Fruit fly (Drosophila melanogaster): ENCODE measurements around the gene CkIalpha.
A peak's percentile ranks its signal among the peaks of the same experiment; 100 is the strongest.

CkIalpha gene

DNA sequence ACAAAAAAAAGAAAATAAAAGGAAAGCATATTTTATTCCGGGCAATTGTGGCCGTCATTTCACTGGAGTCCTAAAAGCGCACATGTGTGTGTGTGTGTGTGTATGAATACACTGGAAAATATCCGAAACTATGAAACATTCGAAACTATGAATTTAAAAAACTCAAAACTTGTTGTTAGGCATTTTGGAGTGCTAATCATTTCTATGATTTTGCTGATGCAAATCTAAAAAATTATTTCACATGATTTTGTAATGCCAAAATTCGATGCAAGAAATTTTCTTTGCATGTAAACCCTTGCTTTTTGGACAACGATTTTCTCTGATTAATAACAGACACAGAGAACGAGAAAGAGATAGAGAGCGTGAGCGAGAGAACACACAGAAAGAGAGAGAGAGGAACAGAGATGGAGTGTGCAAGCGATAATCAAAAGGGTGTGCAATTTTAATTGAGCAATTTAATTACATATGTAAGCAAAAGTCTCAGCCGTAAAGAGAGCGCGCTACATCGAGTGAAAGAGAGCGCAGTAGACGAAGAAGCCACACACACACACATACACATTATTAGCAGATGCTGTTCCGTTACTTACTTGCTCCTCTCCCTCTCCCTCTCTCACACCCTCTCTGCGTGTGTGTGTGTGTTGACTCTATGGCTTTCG is 45.8 kb downstream of the CkIalpha start (continued):
- no peak for TF ChIP-seq twi (tag; optimal IDR thresholded peaks at IDR 0.05)
- no peak for TF ChIP-seq crc (GFP tag; optimal IDR thresholded peaks at IDR 0.05)
- peak; percentile 27 for TF ChIP-seq nom (GFP tag; optimal IDR thresholded peaks at IDR 0.05)
- TF ChIP-seq HLHmδ (GFP tag; optimal IDR thresholded peaks at IDR 0.05) = no peak
- TF ChIP-seq Tbp (GFP tag; optimal IDR thresholded peaks at IDR 0.05) = no peak
- TF ChIP-seq CG10267 (tag; optimal IDR thresholded peaks at IDR 0.05) = peak; percentile 32
- no peak for TF ChIP-seq CG10543 (GFP tag; optimal IDR thresholded peaks at IDR 0.05)
- TF ChIP-seq CG14441 (GFP tag; IDR thresholded peaks at IDR 0.05) = 0 out of 2 replicates have a peak, but pooled peaks have one; percentile 20
- peak; percentile 18 for TF ChIP-seq bab2 (GFP tag; optimal IDR thresholded peaks at IDR 0.05)
- no peak for TF ChIP-seq CG17612 (GFP tag; IDR thresholded peaks at IDR 0.05)
- peak; percentile 18 for TF ChIP-seq Six4 (GFP tag; optimal IDR thresholded peaks at IDR 0.05)
- no peak for TF ChIP-seq Sry-β (GFP tag; optimal IDR thresholded peaks at IDR 0.05)
- no peak for TF ChIP-seq CG8281 (tag; optimal IDR thresholded peaks at IDR 0.05)
- no peak for TF ChIP-seq ro (GFP tag; IDR thresholded peaks at IDR 0.05)
- no peak for TF ChIP-seq oc (tag; optimal IDR thresholded peaks at IDR 0.05)
- no peak for TF ChIP-seq CG11696 (GFP tag; IDR thresholded peaks at IDR 0.05)
- TF ChIP-seq Xbp1 (GFP tag; optimal IDR thresholded peaks at IDR 0.05) = peak; percentile 18
- TF ChIP-seq CG30403 (GFP tag; optimal IDR thresholded peaks at IDR 0.05) = peak; percentile 24
- TF ChIP-seq HmgZ (tag; optimal IDR thresholded peaks at IDR 0.05) = peak; percentile 7
- no peak for TF ChIP-seq CG33557 (GFP tag; optimal IDR thresholded peaks at IDR 0.05)
- TF ChIP-seq hkb (optimal IDR thresholded peaks at IDR 0.05) = no peak
- TF ChIP-seq hkb (GFP tag; IDR thresholded peaks at IDR 0.05) = peak; percentile 54; the same call in 1 of the 2 replicates
- peak; percentile 34; the same call in 1 of the 3 replicates for TF ChIP-seq Aef1 (GFP tag; IDR thresholded peaks at IDR 0.05)
- TF ChIP-seq tio (GFP tag; optimal IDR thresholded peaks at IDR 0.05) = no peak
- TF ChIP-seq CG2116 (GFP tag; optimal IDR thresholded peaks at IDR 0.05) = no peak
- no peak for TF ChIP-seq zfh2 (GFP tag; optimal IDR thresholded peaks at IDR 0.05)
- no peak for TF ChIP-seq peb (GFP tag; IDR thresholded peaks at IDR 0.05)
- TF ChIP-seq Ravus (GFP tag; IDR thresholded peaks at IDR 0.05) = no peak
- TF ChIP-seq cato (GFP tag; optimal IDR thresholded peaks at IDR 0.05; ENCODE audit: borderline replicate concordance) = no peak
- no peak for TF ChIP-seq luna (GFP tag; optimal IDR thresholded peaks at IDR 0.05)
- no peak for TF ChIP-seq nau (GFP tag; optimal IDR thresholded peaks at IDR 0.05)
- TF ChIP-seq Oli (tag; optimal IDR thresholded peaks at IDR 0.05) = peak; percentile 28
- no peak for TF ChIP-seq Antp (GFP tag; optimal IDR thresholded peaks at IDR 0.05)
- TF ChIP-seq gcm (GFP tag; optimal IDR thresholded peaks at IDR 0.05) = no peak
- no peak for TF ChIP-seq CG33213 (GFP tag; optimal IDR thresholded peaks at IDR 0.05)
- peak; percentile 22 for TF ChIP-seq NfI (GFP tag; optimal IDR thresholded peaks at IDR 0.05)
- peak; percentile 16 for TF ChIP-seq Dek (tag; optimal IDR thresholded peaks at IDR 0.05)
- TF ChIP-seq her (GFP tag; optimal IDR thresholded peaks at IDR 0.05) = no peak

- TF ChIP-seq Deaf1 (tag; optimal IDR thresholded peaks at IDR 0.05) = peak; percentile 40
- no peak for TF ChIP-seq CG17802 (tag; optimal IDR thresholded peaks at IDR 0.05)
Measured at dm6 chrX:12705554-12705953, 52.1 kb downstream of the CkIalpha start, which contains the start of gene CG15725. Gene CG15725 (plus strand): TSS chrX:12705854.

Measured in whole organism, embryonic.